Fruit fly (Drosophila melanogaster) whole organism, embryonic: Measurements from ENCODE around the gene CG31344.

Source experiments
- Awh ChIP-seq: fragments of 200-800 bp; sonication (Bioruptor generic); IDR thresholded peaks from 2 replicates; pipeline ENCODE4, ENCODE4 v1.3.6; 2022; ENCODE audit warnings: missing biosample characterization, missing genetic modification characterization
- CG1024 ChIP-seq: fragments of 200-800 bp; sonication (Bioruptor generic); IDR thresholded peaks from 2 replicates; pipeline ENCODE4 v1.3.6; 2022; ENCODE audit warnings: missing biosample characterization, missing genetic modification characterization
- CG10431 ChIP-seq: fragments of 200-800 bp; sonication (Bioruptor generic); optimal IDR thresholded peaks from 3 replicates; lab custom pipeline; 2018; ENCODE audit warnings: missing biosample characterization, mild to moderate bottlenecking, missing genetic modification characterization
- CG11247 ChIP-seq: fragments of 200-800 bp; sonication (Bioruptor generic); IDR thresholded peaks from 2 replicates; pipeline ENCODE4 v1.3.6; 2022; ENCODE audit warnings: missing biosample characterization, missing genetic modification characterization
- CG11695 ChIP-seq: fragments of 200-800 bp; sonication (Bioruptor generic); IDR thresholded peaks from 3 replicates; pipeline ENCODE4 v1.3.6; 2022; ENCODE audit warnings: missing biosample characterization, missing genetic modification characterization
- CG11696 ChIP-seq: fragments of 200-800 bp; sonication (Bioruptor generic); IDR thresholded peaks from 2 replicates; pipeline ENCODE4 v1.3.6; 2022; ENCODE audit warnings: missing biosample characterization, missing genetic modification characterization
- CG11723 ChIP-seq: fragments of 200-800 bp; sonication (Bioruptor generic); optimal IDR thresholded peaks from 2 replicates; lab custom pipeline; 2017; ENCODE audit warnings: missing biosample characterization, mild to moderate bottlenecking, missing genetic modification characterization
- CG13287 ChIP-seq: fragments of 200-800 bp; sonication (Bioruptor generic); IDR thresholded peaks from 2 replicates; pipeline ENCODE4 v1.3.6; 2022; ENCODE audit warnings: missing biosample characterization, missing genetic modification characterization; ENCODE audit not compliant: partially characterized antibody
- CG13296 ChIP-seq: fragments of 200-800 bp; sonication (Bioruptor generic); optimal IDR thresholded peaks from 3 replicates; lab custom pipeline; 2018; ENCODE audit warnings: missing biosample characterization, mild to moderate bottlenecking, missing genetic modification characterization
- CG15601 ChIP-seq: fragments of 200-800 bp; sonication (Bioruptor generic); optimal IDR thresholded peaks from 3 replicates; lab custom pipeline; 2019; ENCODE audit warnings: missing biosample characterization, mild to moderate bottlenecking, missing genetic modification characterization, moderate library complexity
- CG15696 ChIP-seq: fragments of 200-800 bp; sonication (Bioruptor generic); optimal IDR thresholded peaks from 2 replicates; lab custom pipeline; 2019; ENCODE audit warnings: missing biosample characterization, mild to moderate bottlenecking, missing genetic modification characterization, moderate library complexity
- CG16779 ChIP-seq: fragments of 200-800 bp; sonication (Bioruptor generic); IDR thresholded peaks from 2 replicates; pipeline ENCODE4 v1.3.6; 2022; ENCODE audit warnings: missing biosample characterization, missing genetic modification characterization
- CG18262 ChIP-seq: fragments of 200-800 bp; optimal IDR thresholded peaks from 3 replicates; lab custom pipeline; 2019; ENCODE audit warnings: missing biosample characterization, mild to moderate bottlenecking, missing genetic modification characterization, moderate library complexity
- CG2116 ChIP-seq: fragments of 200-800 bp; sonication (Bioruptor generic); optimal IDR thresholded peaks from 3 replicates; lab custom pipeline; 2018; ENCODE audit warnings: missing biosample characterization, mild to moderate bottlenecking, missing genetic modification characterization
- CG34422 ChIP-seq: fragments of 200-800 bp; sonication (Bioruptor generic); IDR thresholded peaks from 3 replicates; pipeline ENCODE4 v1.3.6; 2022; ENCODE audit warnings: missing biosample characterization, missing genetic modification characterization
- CG3847 ChIP-seq: fragments of 200-800 bp; sonication (Bioruptor generic); IDR thresholded peaks from 2 replicates; pipeline ENCODE4 v1.3.6; 2022; ENCODE audit warnings: missing biosample characterization, missing genetic modification characterization
- CG4360 ChIP-seq: fragments of 200-800 bp; sonication (Bioruptor generic); IDR thresholded peaks from 2 replicates; pipeline ENCODE4 v1.3.6; 2022; ENCODE audit warnings: missing biosample characterization, missing genetic modification characterization
- CG4404 ChIP-seq: fragments of 200-800 bp; sonication (Bioruptor generic); IDR thresholded peaks from 2 replicates; pipeline ENCODE4 v1.3.6; 2022; ENCODE audit warnings: missing biosample characterization, missing genetic modification characterization
- CG4707 ChIP-seq: fragments of 200-800 bp; sonication (Bioruptor generic); optimal IDR thresholded peaks from 2 replicates; lab custom pipeline; 2018; ENCODE audit warnings: missing biosample characterization, mild to moderate bottlenecking, missing genetic modification characterization, moderate library complexity
- CG4820 ChIP-seq: fragments of 200-800 bp; sonication (Bioruptor generic); optimal IDR thresholded peaks from 3 replicates; lab custom pipeline; 2016; ENCODE audit warnings: missing biosample characterization, missing genetic modification characterization
- CG6791 ChIP-seq: fragments of 200-800 bp; sonication (Bioruptor generic); IDR thresholded peaks from 3 replicates; pipeline ENCODE4 v1.3.6; 2022; ENCODE audit warnings: missing biosample characterization, missing genetic modification characterization; ENCODE audit not compliant: partially characterized antibody
- CG6854 ChIP-seq: fragments of 200-800 bp; sonication (Bioruptor generic); optimal IDR thresholded peaks from 3 replicates; lab custom pipeline; 2017; ENCODE audit warnings: missing biosample characterization, mild to moderate bottlenecking, missing genetic modification characterization
- CG7839 ChIP-seq: fragments of 200-800 bp; sonication (Bioruptor generic); optimal IDR thresholded peaks from 3 replicates; lab custom pipeline; 2018; ENCODE audit warnings: missing biosample characterization, mild to moderate bottlenecking, missing genetic modification characterization, moderate library complexity
- CG8478 ChIP-seq: fragments of >200 bp; optimal IDR thresholded peaks from 2 replicates; lab custom pipeline; 2018
- CoRest ChIP-seq: fragments of 200-800 bp; sonication (Bioruptor generic); optimal IDR thresholded peaks from 3 replicates; lab custom pipeline; 2018; ENCODE audit warnings: missing biosample characterization, mild to moderate bottlenecking, missing genetic modification characterization, moderate library complexity
- D ChIP-seq, 2 experiments: fragments of 200-800 bp in 1 of 2; fragments of >200 bp in 1 of 2; sonication (Bioruptor generic) in 1 of 2; optimal IDR thresholded peaks; 2 replicates in 1 of 2; 3 replicates in 1 of 2; lab custom pipeline; 2017; ENCODE audit warnings: mild to moderate bottlenecking in 1 of 2, missing biosample characterization in 1 of 2, missing genetic modification characterization in 1 of 2, missing genetic modification reagents in 1 of 2
- D19B ChIP-seq: fragments of 200-800 bp; sonication (Bioruptor generic); optimal IDR thresholded peaks from 2 replicates; lab custom pipeline; 2017; ENCODE audit warnings: missing biosample characterization, mild to moderate bottlenecking, missing genetic modification characterization
- Dip2 ChIP-seq: fragments of 200-800 bp; sonication (Bioruptor generic); IDR thresholded peaks from 2 replicates; pipeline ENCODE4 v1.3.6; 2022; ENCODE audit warnings: missing biosample characterization, missing genetic modification characterization
- Doc2 ChIP-seq: fragments of 200-800 bp; sonication (Bioruptor generic); IDR thresholded peaks from 2 replicates; pipeline ENCODE4 v1.3.6; 2022; ENCODE audit warnings: missing biosample characterization, missing genetic modification characterization
- HLHmδ ChIP-seq: fragments of 200-800 bp; sonication (Bioruptor generic); optimal IDR thresholded peaks from 2 replicates; lab custom pipeline; 2018; ENCODE audit warnings: missing biosample characterization, mild to moderate bottlenecking, missing genetic modification characterization, moderate library complexity
- Hr51 ChIP-seq, 2 experiments: fragments of 200-800 bp; sonication (Bioruptor generic); optimal IDR thresholded peaks; 2 replicates in 1 of 2; 3 replicates in 1 of 2; lab custom pipeline; 2016 to 2018; ENCODE audit warnings: missing biosample characterization in 2 of 2, missing genetic modification characterization in 2 of 2, mild to moderate bottlenecking in 1 of 2, moderate library complexity in 1 of 2
- Hsf ChIP-seq: fragments of 200-800 bp; sonication (Bioruptor generic); optimal IDR thresholded peaks from 3 replicates; lab custom pipeline; 2016; ENCODE audit warnings: missing biosample characterization, missing genetic modification characterization
- Kr ChIP-seq: fragments of 200-800 bp; sonication (Bioruptor generic); optimal IDR thresholded peaks from 2 replicates; lab custom pipeline; 2017; ENCODE audit warnings: missing biosample characterization, mild to moderate bottlenecking, missing genetic modification characterization
- MESR4 ChIP-seq: fragments of 200-800 bp; sonication (Bioruptor generic); optimal IDR thresholded peaks from 2 replicates; lab custom pipeline; 2018; ENCODE audit warnings: missing biosample characterization, mild to moderate bottlenecking, missing genetic modification characterization, moderate library complexity
- Opbp ChIP-seq: fragments of 200-800 bp; sonication (Bioruptor generic); IDR thresholded peaks from 3 replicates; pipeline ENCODE4 v1.3.6; 2022; ENCODE audit warnings: missing biosample characterization, missing genetic modification characterization; ENCODE audit not compliant: partially characterized antibody
- Sry-β ChIP-seq: fragments of 200-800 bp; sonication (Bioruptor generic); optimal IDR thresholded peaks from 2 replicates; lab custom pipeline; 2018; ENCODE audit warnings: missing biosample characterization, mild to moderate bottlenecking, missing genetic modification characterization, moderate library complexity
- chm ChIP-seq: fragments of 200-800 bp; sonication (Bioruptor generic); IDR thresholded peaks from 2 replicates; pipeline ENCODE4 v1.3.6; 2022; ENCODE audit warnings: missing biosample characterization, missing genetic modification characterization
- disco-r ChIP-seq: fragments of 200-800 bp; sonication (Bioruptor generic); optimal IDR thresholded peaks from 2 replicates; lab custom pipeline; 2016; ENCODE audit warnings: missing biosample characterization, missing genetic modification characterization
- dysf ChIP-seq: fragments of 200-800 bp; sonication (Bioruptor generic); IDR thresholded peaks from 3 replicates; pipeline ENCODE4 v1.3.6; 2022; ENCODE audit warnings: missing biosample characterization, missing genetic modification characterization
- fd102C ChIP-seq: fragments of 200-800 bp; sonication (Bioruptor generic); optimal IDR thresholded peaks from 2 replicates; lab custom pipeline; 2018; ENCODE audit warnings: missing biosample characterization, mild to moderate bottlenecking, missing genetic modification characterization, moderate library complexity
- grn ChIP-seq: fragments of 200-800 bp; sonication (Bioruptor generic); optimal IDR thresholded peaks from 3 replicates; lab custom pipeline; 2017; ENCODE audit warnings: missing biosample characterization, missing genetic modification characterization
- ham ChIP-seq: fragments of 200-800 bp; sonication (Bioruptor generic); IDR thresholded peaks from 2 replicates; pipeline ENCODE4 v1.3.6; 2022; ENCODE audit warnings: missing biosample characterization, missing genetic modification characterization
- jigr1 ChIP-seq: fragments of 200-800 bp; sonication (Bioruptor generic); IDR thresholded peaks from 3 replicates; pipeline ENCODE4 v1.3.6; 2022; ENCODE audit warnings: missing biosample characterization, missing genetic modification characterization
- mirr ChIP-seq: fragments of 200-800 bp; sonication (Bioruptor generic); optimal IDR thresholded peaks from 3 replicates; lab custom pipeline; 2018; ENCODE audit warnings: missing biosample characterization, mild to moderate bottlenecking, missing genetic modification characterization
- run ChIP-seq: fragments of 200-800 bp; sonication (Bioruptor generic); optimal IDR thresholded peaks from 3 replicates; lab custom pipeline; 2018; ENCODE audit warnings: missing biosample characterization, mild to moderate bottlenecking, missing genetic modification characterization
- seq ChIP-seq: fragments of 200-800 bp; sonication (Bioruptor generic); IDR thresholded peaks from 2 replicates; pipeline ENCODE4 v1.3.6; 2022; ENCODE audit warnings: missing biosample characterization, missing genetic modification characterization
- tap ChIP-seq: fragments of 200-800 bp; optimal IDR thresholded peaks from 3 replicates; lab custom pipeline; 2019; ENCODE audit warnings: missing biosample characterization, mild to moderate bottlenecking, missing genetic modification characterization, moderate library complexity
- tll ChIP-seq, 2 experiments: fragments of 200-800 bp in 1 of 2; fragments of >200 bp in 1 of 2; sonication (Bioruptor generic) in 1 of 2; optimal IDR thresholded peaks; 2 replicates each; lab custom pipeline; 2017 to 2019; ENCODE audit warnings: missing biosample characterization in 2 of 2, missing genetic modification characterization in 2 of 2, mild to moderate bottlenecking in 1 of 2, moderate library complexity in 1 of 2
- unpg ChIP-seq: fragments of 200-800 bp; sonication (Bioruptor generic); optimal IDR thresholded peaks from 3 replicates; lab custom pipeline; 2018; ENCODE audit warnings: missing biosample characterization, mild to moderate bottlenecking, missing genetic modification characterization, moderate library complexity
- zf30C ChIP-seq: fragments of 200-800 bp; sonication (Bioruptor generic); optimal IDR thresholded peaks from 3 replicates; lab custom pipeline; 2018; ENCODE audit warnings: missing biosample characterization, mild to moderate bottlenecking, missing genetic modification characterization

Gene CG31344

dm6 chr3R:15250454-15250853, 25.3 kb upstream of the CG31344 start (continued):
- TF ChIP-seq jigr1 (GFP tag; lab: Robert Waterston, UW) (peak; percentile 26; the same call in 1 of the 3 replicates), mirr (GFP tag; lab: Kevin White, UChicago) (no peak), D19B (GFP tag; lab: Kevin White, UChicago) (peak; percentile 16), CG13287 (no peak), Hsf (GFP tag; lab: Kevin White, UChicago) (peak; percentile 45), CG8478 (lab: Kevin White, UChicago) (no peak), HLHmδ (GFP tag; lab: Kevin White, UChicago) (no peak), CG11723 (GFP tag; lab: Kevin White, UChicago) (no peak), D (optimal IDR thresholded peaks at IDR 0.05; lab: Kevin White, UChicago) (no peak), D (GFP tag; optimal IDR thresholded peaks at IDR 0.05; lab: Kevin White, UChicago) (peak; percentile 35), Dip2 (GFP tag; lab: Robert Waterston, UW) (no peak), chm (0 out of 2 replicates have a peak, but pooled peaks have one; percentile 53), CG4360 (peak; percentile 35; the same call in 1 of the 2 replicates), CG34422 (GFP tag; lab: Robert Waterston, UW) (peak; percentile 72; the same call in 2 of the 3 replicates), CG7839 (no peak), CG18262 (tag; lab: Kevin White, UChicago) (no peak), CG11696 (GFP tag; lab: Robert Waterston, UW) (no peak), CG13296 (no peak), Opbp (GFP tag; lab: Robert Waterston, UW) (no peak), Kr (GFP tag; lab: Kevin White, UChicago) (no peak), grn (GFP tag; lab: Kevin White, UChicago) (no peak), CG11695 (GFP tag; lab: Robert Waterston, UW) (peak; percentile 74), CoRest (no peak), CG15696 (tag; lab: Kevin White, UChicago) (no peak), run (tag; lab: Kevin White, UChicago) (peak; percentile 10), zf30C (GFP tag; lab: Kevin White, UChicago) (peak; percentile 57), CG2116 (peak; percentile 25), CG4404 (GFP tag; lab: Robert Waterston, UW) (peak; percentile 52), CG1024 (no peak), CG4707 (peak; percentile 4), CG16779 (GFP tag; lab: Robert Waterston, UW) (no peak), CG3847 (GFP tag; lab: Robert Waterston, UW) (peak; percentile 51), Hr51 (GFP tag; optimal IDR thresholded peaks at IDR 0.05; lab: Kevin White, UChicago) (peak in 1 of 2 experiments; percentile 30), dysf (GFP tag; lab: Robert Waterston, UW) (peak; percentile 82), CG15601 (no peak), CG10431 (GFP tag; lab: Kevin White, UChicago) (no peak), CG6791 (GFP tag; lab: Robert Waterston, UW) (no peak), Doc2 (GFP tag; lab: Robert Waterston, UW) (0 out of 2 replicates have a peak, but pooled peaks have one; percentile 5), CG11247 (peak; percentile 68), tap (tag; lab: Kevin White, UChicago) (no peak), CG6854 (GFP tag; lab: Kevin White, UChicago) (peak; percentile 59), tll (GFP tag; optimal IDR thresholded peaks at IDR 0.05; lab: Kevin White, UChicago) (no peak), CG4820 (GFP tag; lab: Kevin White, UChicago) (no peak), Sry-β (GFP tag; lab: Kevin White, UChicago) (no peak), MESR4 (GFP tag; lab: Kevin White, UChicago) (no peak), fd102C (GFP tag; lab: Kevin White, UChicago) (no peak), unpg (no peak), ham (no peak), Awh (GFP tag; lab: Robert Waterston, UW) (no peak; the same call in 1 of the 2 replicates), disco-r (GFP tag; lab: Kevin White, UChicago) (no peak), seq (GFP tag; lab: Robert Waterston, UW) (peak; percentile 74)
